Fruit fly (Drosophila melanogaster): ENCODE measurements around the gene mRpS18C.

DNA sequence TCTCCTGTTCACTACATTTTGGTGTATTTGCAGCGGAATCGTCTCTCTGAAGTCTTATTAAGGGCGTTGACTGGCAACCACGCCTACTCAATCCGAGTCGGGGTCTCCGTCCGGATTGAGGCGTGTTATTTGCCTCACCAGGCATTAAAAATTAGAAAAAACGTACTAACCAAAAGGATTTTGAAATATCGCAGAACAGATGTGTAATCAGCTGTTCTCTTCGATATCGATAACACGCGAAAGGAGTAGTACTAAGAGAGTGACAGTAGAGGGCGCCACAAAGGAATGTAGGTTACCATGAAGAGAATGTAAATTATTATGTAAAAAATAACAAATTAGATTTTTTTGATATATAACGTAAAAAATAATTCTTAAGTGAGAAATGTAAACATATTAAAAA, 1.2 kb downstream of the mRpS18C start, which contains the start of gene CG15536:
- TF ChIP-seq Vsx2 (GFP tag; optimal IDR thresholded peaks at IDR 0.05; ENCODE audit: partially characterized antibody) (no peak), Mio (GFP tag; optimal IDR thresholded peaks at IDR 0.05) (no peak), rgr (GFP tag; optimal IDR thresholded peaks at IDR 0.05) (no peak), CrebA (GFP tag; optimal IDR thresholded peaks at IDR 0.05; ENCODE audit: borderline replicate concordance) (no peak), tai (GFP tag; optimal IDR thresholded peaks at IDR 0.05) (no peak), Hr83 (GFP tag; optimal IDR thresholded peaks at IDR 0.05; ENCODE audit: poor library complexity, severe bottlenecking) (no peak), Hr78 (GFP tag; optimal IDR thresholded peaks at IDR 0.05) (no peak), pan (optimal IDR thresholded peaks at IDR 0.05) (no peak), lola (GFP tag; optimal IDR thresholded peaks at IDR 0.05) (no peak), Dfd (GFP tag; optimal IDR thresholded peaks at IDR 0.05) (no peak)

All from whole organism, wandering third instar larva.